Fruit fly (Drosophila melanogaster): ENCODE data around the gene CG15435.

The CG15435 gene

DNA sequence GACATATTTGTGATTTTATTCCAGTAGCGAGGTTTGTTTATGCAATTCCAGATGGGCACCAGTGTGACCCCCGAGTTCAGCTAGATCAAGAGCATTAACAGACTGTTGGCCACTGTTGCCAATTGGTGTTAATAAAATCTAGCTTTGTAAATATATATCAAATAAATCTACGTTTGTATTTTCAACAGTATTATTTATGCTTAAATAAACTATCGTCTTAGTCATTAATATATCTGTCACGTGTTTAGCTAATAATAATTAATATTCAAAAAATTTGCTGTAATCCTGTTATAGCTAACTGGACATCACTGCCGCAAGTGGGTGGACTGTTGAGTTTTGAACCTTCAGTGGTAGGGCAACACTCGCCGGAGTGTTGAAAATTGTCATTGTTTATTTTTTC is at the start of gene CG15435, which contains the start of gene mRpL27:
TSS of gene CG15435 (plus strand) at position 187 of the 400 bp plus-strand sequence.
TSS of gene mRpL27 (minus strand) at position 96 of the 400 bp plus-strand sequence.
- TF ChIP-seq noc (tag; optimal IDR thresholded peaks at IDR 0.05): peak; percentile 56

DNA sequence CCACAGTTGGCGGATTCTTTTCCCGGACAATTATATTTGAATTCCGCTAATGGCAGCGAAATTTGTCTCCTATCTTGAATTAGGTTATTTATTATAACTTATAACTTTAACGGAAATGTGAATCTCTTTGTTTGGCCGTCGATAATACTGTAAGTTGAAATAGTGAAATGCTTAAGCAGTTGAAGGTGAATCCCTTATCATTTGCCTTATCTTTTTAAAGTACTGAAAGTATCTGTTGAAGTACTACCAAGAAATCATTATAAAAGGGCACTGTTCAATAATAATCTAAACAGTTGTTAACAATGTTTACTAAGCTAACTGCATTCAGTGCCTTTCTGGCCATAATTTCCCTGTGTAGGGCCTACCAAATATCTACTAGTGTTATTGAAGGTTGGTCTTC is 48.7 kb upstream of the CG15435 start, which contains the start of gene CG43055:
TSS of gene CG43055 (plus strand) at position 301 of the 400 bp plus-strand sequence.
- no peak for TF ChIP-seq noc (tag; optimal IDR thresholded peaks at IDR 0.05)

DNA sequence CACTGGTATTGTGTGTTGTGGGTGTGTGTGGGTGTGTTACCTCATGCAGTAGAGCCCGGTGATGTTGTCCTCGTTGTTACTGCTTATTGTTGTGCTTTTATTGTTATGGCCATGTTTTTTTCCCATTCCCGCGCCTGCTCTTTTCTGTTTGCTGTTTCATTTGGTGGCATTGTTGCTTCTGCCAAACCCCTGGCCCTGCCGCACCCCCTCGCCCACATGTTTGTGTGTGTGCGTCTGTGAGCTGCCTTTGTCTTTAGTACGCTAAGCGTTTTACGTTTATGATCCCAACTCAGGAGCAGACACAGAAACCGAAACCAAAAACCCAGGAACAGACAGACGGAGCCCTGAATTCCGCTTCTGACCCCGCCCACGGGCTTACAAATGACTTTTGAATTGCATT is 45.5 kb upstream of the CG15435 start:
- TF ChIP-seq noc (tag; optimal IDR thresholded peaks at IDR 0.05): no peak

DNA sequence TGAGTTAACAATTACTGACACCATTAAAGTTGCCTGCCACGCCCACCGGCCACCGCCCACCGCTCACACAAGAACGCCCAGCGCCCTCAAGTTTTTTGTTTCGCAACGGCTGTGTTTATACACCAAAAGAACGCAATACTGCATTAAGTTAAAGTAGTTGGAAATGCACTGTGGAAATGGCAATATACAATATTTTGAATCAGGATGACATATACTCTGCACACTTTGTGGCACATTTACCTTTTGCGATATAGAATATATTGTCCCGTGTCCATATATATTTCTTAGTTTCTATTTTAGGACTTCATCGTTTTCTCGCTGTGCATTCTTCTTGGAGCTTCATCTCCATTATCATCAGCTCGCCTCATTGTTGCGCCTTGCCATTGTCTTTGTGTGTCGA is 43.4 kb upstream of the CG15435 start:
- no peak for TF ChIP-seq noc (tag; optimal IDR thresholded peaks at IDR 0.05)

DNA sequence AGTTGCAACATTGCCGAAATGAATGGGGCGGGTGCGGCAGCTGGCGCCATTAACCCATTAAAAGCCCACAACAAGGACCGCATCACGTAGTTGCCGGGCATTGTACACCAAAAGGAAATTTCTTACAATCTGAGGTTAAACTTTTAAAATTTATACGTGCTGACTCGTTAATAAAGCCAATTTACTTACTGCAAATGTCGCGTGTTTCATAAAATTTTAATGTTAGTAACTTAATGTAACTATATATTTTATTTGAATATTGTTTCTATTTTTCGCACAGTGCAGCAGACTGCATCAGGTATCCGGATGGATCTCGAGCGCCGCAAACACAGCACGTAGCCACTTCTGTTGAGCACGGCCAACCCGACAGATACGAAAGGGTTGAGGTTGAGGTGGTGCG is 42.6 kb upstream of the CG15435 start:
- TF ChIP-seq noc (tag; optimal IDR thresholded peaks at IDR 0.05): no peak

DNA sequence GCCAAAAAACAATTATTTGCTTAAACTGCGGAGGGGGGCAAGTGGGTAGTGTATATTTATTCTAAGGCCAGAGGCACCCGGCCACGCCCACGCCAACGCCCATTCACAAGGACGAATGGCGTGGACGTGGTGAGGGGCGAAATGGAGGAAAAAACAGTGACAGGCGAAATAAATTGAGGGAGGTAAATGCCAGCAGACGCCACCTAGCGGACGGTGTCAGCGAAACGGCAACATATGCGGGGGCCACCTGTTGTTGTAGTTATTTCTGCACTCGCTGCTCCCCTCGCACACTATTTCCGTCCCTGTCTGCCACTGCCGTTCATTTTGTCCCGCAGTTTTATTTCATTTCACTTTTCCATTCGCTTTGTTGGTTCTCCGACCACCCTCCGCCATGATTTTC is 41.5 kb upstream of the CG15435 start:
- no peak for TF ChIP-seq noc (tag; optimal IDR thresholded peaks at IDR 0.05)

DNA sequence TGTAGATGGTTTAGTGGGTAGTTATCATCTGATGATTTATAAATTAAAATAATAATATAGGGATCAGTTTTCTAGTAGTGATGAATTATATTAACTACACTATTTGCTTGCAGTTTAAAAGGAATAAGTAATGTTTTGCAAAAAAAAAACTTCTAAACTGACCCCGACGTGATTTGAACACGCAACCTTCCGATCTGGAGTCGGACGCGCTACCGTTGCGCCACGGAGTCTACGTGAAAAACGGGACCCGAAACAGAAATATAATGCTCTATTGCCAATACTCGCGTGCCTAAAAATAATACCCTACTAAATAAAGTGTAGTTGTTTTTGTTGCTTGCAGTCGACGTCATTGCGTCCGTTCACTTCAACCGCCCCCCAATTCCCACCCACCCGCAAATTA is 40.7 kb upstream of the CG15435 start:
- TF ChIP-seq noc (tag; optimal IDR thresholded peaks at IDR 0.05): no peak

DNA sequence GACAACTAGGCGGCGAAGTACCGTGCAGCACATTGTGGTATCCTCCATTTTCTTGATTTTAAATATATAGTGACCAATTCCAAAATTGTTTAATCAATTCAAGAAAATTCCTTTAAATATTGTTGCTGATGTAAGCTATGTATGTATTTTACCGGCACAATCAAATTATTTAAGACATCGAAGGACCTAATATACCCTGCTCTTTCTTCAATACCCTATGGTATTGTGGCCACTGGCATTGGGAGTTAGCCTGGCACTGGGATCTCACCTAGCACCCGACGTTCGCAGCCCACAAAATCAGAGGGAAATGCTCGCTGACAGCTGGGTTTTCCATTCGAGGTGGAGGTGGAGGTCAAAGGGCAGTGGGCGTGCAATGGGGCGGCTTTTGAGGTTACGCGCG is 37.4 kb upstream of the CG15435 start:
- TF ChIP-seq noc (tag; optimal IDR thresholded peaks at IDR 0.05): no peak

DNA sequence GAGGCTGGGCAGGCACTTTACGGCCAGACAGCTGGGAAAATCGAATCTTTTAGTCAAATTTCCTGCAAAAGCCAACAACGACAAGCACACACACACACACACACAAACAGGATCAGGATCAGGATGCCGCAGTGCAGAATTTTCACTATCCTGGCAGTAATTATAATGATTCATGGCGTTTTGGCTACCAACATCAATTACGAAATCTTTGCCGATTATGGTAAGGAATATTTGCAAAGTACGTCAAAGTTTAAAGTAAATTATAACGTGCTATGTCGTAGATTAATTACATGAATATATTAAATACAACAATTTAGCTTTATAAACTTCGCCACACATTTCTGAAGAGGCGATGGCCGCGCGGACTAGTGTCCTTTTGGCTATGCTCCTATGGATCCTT is 25.9 kb upstream of the CG15435 start, which contains the start of the genes CG34177 and CG34178:
TSS of gene CG34177 (plus strand) at position 301 of the 400 bp plus-strand sequence.
TSS of gene CG34178 (plus strand) at position 301 of the 400 bp plus-strand sequence.
- no peak for TF ChIP-seq noc (tag; optimal IDR thresholded peaks at IDR 0.05)

DNA sequence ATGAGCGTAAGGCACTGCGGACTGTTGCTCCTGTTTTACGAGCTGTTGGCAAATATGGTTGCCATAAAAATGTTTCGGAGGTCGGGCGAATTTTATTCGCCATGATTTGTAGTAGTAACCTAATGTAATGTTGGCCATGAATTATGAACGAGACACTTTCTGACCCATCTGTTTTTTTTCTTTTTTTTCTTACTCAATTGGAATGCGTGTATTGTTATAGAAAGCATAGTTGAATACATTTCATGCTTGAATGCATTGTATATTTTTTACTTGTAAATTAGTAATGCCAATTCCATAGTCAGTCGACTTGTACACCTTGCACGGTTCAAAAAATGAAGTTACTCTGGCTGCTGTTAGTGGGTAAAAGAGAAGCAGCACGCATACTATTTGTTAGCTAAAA is 22.0 kb upstream of the CG15435 start, which contains the start of gene CG43056:
TSS of gene CG43056 (plus strand) at position 301 of the 400 bp plus-strand sequence.
- no peak for TF ChIP-seq noc (tag; optimal IDR thresholded peaks at IDR 0.05)

DNA sequence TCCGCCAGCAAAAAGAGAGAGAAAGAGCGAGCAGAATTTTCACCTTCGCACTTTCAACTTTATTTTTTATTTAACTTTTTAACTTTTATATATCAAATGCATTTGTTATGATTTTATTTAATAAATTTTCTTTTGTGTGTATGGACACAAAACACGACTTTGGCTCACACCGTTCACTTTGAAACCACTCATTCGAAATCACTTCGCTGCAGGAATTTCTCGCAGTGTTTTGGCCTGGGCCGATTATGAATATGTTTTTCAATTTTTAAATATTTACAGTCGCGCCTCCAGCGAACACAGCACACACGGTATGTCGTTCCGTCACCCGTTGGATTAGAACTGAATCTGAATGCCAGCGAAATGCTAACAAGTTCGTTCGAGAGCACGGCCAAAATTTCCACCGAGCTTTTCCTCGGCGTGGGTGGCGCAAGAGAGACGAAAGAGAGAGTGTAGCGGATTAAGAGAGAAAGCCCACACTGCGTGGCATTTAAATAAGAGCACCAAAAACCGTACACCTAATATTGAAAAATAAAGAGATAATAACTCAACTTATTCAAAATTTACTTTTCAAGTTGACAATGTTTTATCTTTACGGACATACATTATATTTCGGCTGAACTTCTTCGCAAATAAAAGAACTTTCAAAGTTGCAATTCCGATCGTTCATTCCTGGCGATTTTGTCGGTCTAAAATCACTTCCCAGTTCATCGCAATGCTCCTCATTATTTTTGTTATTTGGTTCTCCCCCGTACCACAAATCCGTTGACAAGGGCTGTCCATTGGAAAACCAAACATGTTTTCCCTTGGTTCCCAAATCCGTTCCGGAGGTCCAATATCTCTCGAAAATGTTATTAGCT is 18.4 kb upstream of the CG15435 start, which contains the start of gene CG15431:
TSS of gene CG15431 (minus strand) at position 402 of the 857 bp plus-strand sequence.
- TF ChIP-seq noc (tag; optimal IDR thresholded peaks at IDR 0.05): no peak

DNA sequence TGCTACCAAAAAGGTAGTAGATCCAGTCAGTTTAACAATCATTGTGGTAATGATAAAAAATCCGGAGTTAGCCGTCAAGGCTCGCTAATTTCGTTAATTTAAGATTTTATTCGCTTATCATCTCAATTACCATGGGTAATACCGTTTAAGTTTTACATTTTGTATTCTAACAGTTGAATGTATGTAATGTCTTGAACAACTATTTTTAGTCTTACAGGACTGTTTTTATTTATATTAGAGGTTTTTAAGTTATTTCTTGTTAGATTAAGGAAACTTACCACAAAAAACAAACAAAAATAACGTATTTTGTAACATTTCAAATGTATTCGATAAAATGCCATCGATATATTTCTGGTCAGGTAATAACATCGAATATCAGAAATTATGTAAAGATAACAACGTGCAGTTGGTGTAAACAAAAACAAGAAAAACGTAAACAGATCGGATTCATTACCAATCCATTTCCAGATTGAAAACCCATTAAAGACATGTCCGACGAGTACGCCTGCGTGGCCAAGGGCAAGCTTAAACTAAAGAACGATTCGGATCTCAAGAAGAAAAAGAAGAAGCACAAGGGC is 17.4 kb upstream of the CG15435 start, which contains the start of the genes Sfp24F and CG15432:
TSS of gene Sfp24F (minus strand) at position 51 of the 578 bp plus-strand sequence.
TSS of gene CG15432 (plus strand) at position 311 of the 578 bp plus-strand sequence.
- TF ChIP-seq noc (tag; optimal IDR thresholded peaks at IDR 0.05): no peak

DNA sequence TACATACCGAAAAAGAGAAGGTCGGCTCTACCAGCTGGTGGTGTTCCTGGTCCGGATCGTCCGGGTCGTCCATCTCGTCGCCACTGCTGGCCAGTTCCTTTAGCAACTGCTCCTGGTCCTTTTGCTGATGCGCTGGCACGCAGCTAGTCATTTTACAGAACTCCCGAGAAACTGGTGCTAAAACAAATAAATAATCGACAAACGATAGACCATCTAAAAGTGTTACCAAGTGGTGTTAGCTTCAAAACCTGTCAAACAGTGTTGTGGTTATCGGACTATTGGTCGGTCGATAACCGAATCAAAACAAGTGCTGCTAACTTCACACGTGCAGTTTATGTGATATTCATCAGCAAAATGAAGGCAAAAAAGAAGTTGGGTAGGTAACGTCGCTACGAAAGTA is 15.1 kb upstream of the CG15435 start, which contains the start of the genes morgue and Elp3:
TSS of gene morgue (minus strand) at position 224 of the 400 bp plus-strand sequence.
TSS of gene Elp3 (plus strand) at position 276 of the 400 bp plus-strand sequence.
- TF ChIP-seq noc (tag; optimal IDR thresholded peaks at IDR 0.05): no peak

DNA sequence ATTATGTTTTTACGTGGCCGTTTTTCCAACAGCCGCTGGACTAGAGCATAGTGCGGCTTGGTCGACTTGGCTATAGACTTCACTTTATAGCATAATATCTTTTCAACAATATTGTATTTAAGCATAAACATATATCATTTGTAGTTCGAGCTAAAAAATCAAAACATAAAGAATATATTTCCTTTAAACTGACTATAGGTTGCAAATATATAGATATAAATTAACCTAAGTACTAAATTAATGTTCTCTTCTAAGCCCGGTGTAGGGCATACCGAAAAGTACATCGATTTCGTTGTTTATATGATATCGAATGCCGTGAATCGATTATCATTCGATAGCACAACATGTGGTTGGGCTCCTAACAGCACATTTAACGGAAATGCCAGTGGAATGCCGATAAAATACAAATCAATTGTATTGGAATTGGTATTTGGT is 10.9 kb upstream of the CG15435 start, which contains the start of gene MFS18:
TSS of gene MFS18 (minus strand) at position 54 of the 435 bp plus-strand sequence.
- peak; percentile 91 for TF ChIP-seq noc (tag; optimal IDR thresholded peaks at IDR 0.05)

DNA sequence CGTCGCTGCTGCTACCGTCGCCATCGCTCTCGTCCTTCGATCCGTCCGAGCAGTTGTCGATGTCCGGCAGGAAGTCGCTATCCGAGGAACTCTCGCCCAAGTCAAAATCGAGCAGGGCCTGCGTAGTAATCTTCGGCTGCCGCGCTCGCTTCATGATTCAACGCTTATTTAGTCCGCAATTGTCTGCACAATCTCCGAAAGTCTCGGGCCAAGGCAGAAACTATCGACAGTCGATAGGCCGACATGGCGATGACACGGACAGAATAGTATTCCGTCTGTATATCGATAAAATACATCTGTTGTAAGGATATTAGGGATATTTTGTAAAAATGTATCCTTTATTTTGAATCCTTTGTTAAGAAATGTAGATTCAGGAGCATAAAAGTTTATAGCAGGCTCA is 6.7 kb upstream of the CG15435 start, which contains the start of gene CG15439:
TSS of gene CG15439 (minus strand) at position 241 of the 400 bp plus-strand sequence.
- no peak for TF ChIP-seq noc (tag; optimal IDR thresholded peaks at IDR 0.05)
